Fruit fly (Drosophila melanogaster) whole organism, wandering third instar larva: ENCODE results near the gene gudu.
A peak's percentile ranks its signal among the peaks of the same experiment; 100 is the strongest.

Experiments
- Abd-B ChIP-seq: fragments of >200 bp; optimal IDR thresholded peaks from 2 replicates; lab custom pipeline; 2017; ENCODE audit warnings: missing biosample characterization, missing genetic modification characterization
- CG32264 ChIP-seq: fragments of 200-800 bp; sonication (Bioruptor generic); optimal IDR thresholded peaks from 2 replicates; lab custom pipeline; 2016; ENCODE audit warnings: missing biosample characterization, missing genetic modification characterization
- CG9705 ChIP-seq: fragments of 200-800 bp; sonication (Bioruptor generic); optimal IDR thresholded peaks from 2 replicates; lab custom pipeline; 2018; ENCODE audit warnings: missing biosample characterization, mild to moderate bottlenecking, missing genetic modification characterization
- CrebA ChIP-seq: fragments of 200-800 bp; sonication (Bioruptor generic); optimal IDR thresholded peaks from 2 replicates; lab custom pipeline; 2016; ENCODE audit warnings: missing biosample characterization, mild to moderate bottlenecking, missing genetic modification characterization, borderline replicate concordance
- Dfd ChIP-seq: fragments of >200 bp; optimal IDR thresholded peaks from 2 replicates; lab custom pipeline; 2017; ENCODE audit warnings: missing biosample characterization, missing genetic modification characterization
- Dif ChIP-seq: fragments of 200-275, 200-300 bp; sonication (Bioruptor generic); optimal IDR thresholded peaks from 2 replicates; lab custom pipeline; 2018; ENCODE audit warnings: missing biosample characterization, missing genetic modification characterization; ENCODE audit not compliant: partially characterized antibody
- GATAd ChIP-seq: sonication (Bioruptor generic); optimal IDR thresholded peaks from 2 replicates; lab custom pipeline; 2016; ENCODE audit warnings: missing biosample characterization, missing genetic modification characterization
- HLH106 ChIP-seq: fragments of 200-800 bp; optimal IDR thresholded peaks from 3 replicates; lab custom pipeline; 2019; ENCODE audit warnings: missing biosample characterization, mild to moderate bottlenecking, missing genetic modification characterization, moderate library complexity
- Hnf4 ChIP-seq: fragments of 200-800 bp; sonication (Bioruptor generic); optimal IDR thresholded peaks from 2 replicates; lab custom pipeline; 2016; ENCODE audit warnings: missing biosample characterization, mild to moderate bottlenecking, missing genetic modification characterization
- Hr78 ChIP-seq: fragments of >200 bp; optimal IDR thresholded peaks from 2 replicates; lab custom pipeline; 2017; ENCODE audit warnings: missing biosample characterization, missing genetic modification characterization
- Hr83 ChIP-seq: fragments of 200-300 bp; sonication (Bioruptor generic); optimal IDR thresholded peaks from 2 replicates; lab custom pipeline; 2016; ENCODE audit warnings: missing biosample characterization, mild to moderate bottlenecking, missing genetic modification characterization, moderate library complexity; ENCODE audit not compliant: poor library complexity, severe bottlenecking
- Jra ChIP-seq: sonication (Bioruptor generic); optimal IDR thresholded peaks from 2 replicates; lab custom pipeline; 2016; ENCODE audit warnings: missing biosample characterization, missing genetic modification characterization
- Mio ChIP-seq: sonication (Bioruptor generic); optimal IDR thresholded peaks from 2 replicates; lab custom pipeline; 2016; ENCODE audit warnings: missing biosample characterization, missing genetic modification characterization
- Myc ChIP-seq: fragments of >200 bp; optimal IDR thresholded peaks from 2 replicates; lab custom pipeline; 2017
- N ChIP-seq: fragments of >200 bp; optimal IDR thresholded peaks from 2 replicates; lab custom pipeline; 2018; ENCODE audit warnings: missing biosample characterization, missing external identifiers, missing genetic modification characterization
- OdsH ChIP-seq: fragments of 200-800 bp; sonication (Bioruptor generic); optimal IDR thresholded peaks from 2 replicates; lab custom pipeline; 2016; ENCODE audit warnings: missing biosample characterization, mild to moderate bottlenecking, missing genetic modification characterization
- Rel ChIP-seq, 2 experiments: fragments of 200-800 bp; sonication (Bioruptor generic) in 1 of 2; optimal IDR thresholded peaks; 2 replicates in 1 of 2; 3 replicates in 1 of 2; lab custom pipeline; 2016 to 2019; ENCODE audit warnings: mild to moderate bottlenecking in 2 of 2, missing biosample characterization in 2 of 2, missing genetic modification characterization in 2 of 2, moderate library complexity in 1 of 2
- Sp1 ChIP-seq: fragments of 200-800 bp; sonication (Bioruptor generic); optimal IDR thresholded peaks from 3 replicates; lab custom pipeline; 2019; ENCODE audit warnings: missing biosample characterization, mild to moderate bottlenecking, missing genetic modification characterization, moderate library complexity
- Vsx2 ChIP-seq: fragments of 200-300, 225-300 bp; sonication (Bioruptor generic); optimal IDR thresholded peaks from 2 replicates; lab custom pipeline; 2018; ENCODE audit warnings: missing biosample characterization, missing genetic modification characterization; ENCODE audit not compliant: partially characterized antibody
- br ChIP-seq: fragments of 200-800 bp; sonication (Bioruptor generic); optimal IDR thresholded peaks from 2 replicates; lab custom pipeline; 2016; ENCODE audit warnings: missing biosample characterization, missing genetic modification characterization
- brk ChIP-seq: fragments of 200-800 bp; sonication (Bioruptor generic); optimal IDR thresholded peaks from 2 replicates; lab custom pipeline; 2016; ENCODE audit warnings: missing biosample characterization, mild to moderate bottlenecking, missing genetic modification characterization
- dl ChIP-seq, 2 experiments: fragments of 175-275, 200-275 bp in 1 of 2; fragments of 200-275 bp in 1 of 2; sonication (Bioruptor generic); optimal IDR thresholded peaks; lab custom pipeline; 2018; ENCODE audit warnings: mild to moderate bottlenecking in 2 of 2, missing biosample characterization in 2 of 2, missing genetic modification characterization in 2 of 2, moderate library complexity in 2 of 2; ENCODE audit not compliant: partially characterized antibody in 2 of 2, insufficient read depth in 1 of 2
- dmrt93B ChIP-seq: fragments of 200-800 bp; sonication (Bioruptor generic); optimal IDR thresholded peaks from 2 replicates; lab custom pipeline; 2018; ENCODE audit warnings: missing biosample characterization, mild to moderate bottlenecking, missing genetic modification characterization
- dsf ChIP-seq: sonication (Bioruptor generic); optimal IDR thresholded peaks from 2 replicates; lab custom pipeline; 2016; ENCODE audit warnings: missing biosample characterization, missing genetic modification characterization, borderline replicate concordance
- ey ChIP-seq: fragments of 200-800 bp; sonication (Bioruptor generic); optimal IDR thresholded peaks from 2 replicates; lab custom pipeline; 2016; ENCODE audit warnings: missing biosample characterization, missing genetic modification characterization
- foxo ChIP-seq, 2 experiments: fragments of 200-800 bp; sonication (Bioruptor generic); optimal IDR thresholded peaks; 2 replicates in 1 of 2; 3 replicates in 1 of 2; lab custom pipeline; 2016 to 2017; ENCODE audit warnings: missing biosample characterization in 2 of 2, missing genetic modification characterization in 2 of 2
- fru ChIP-seq: fragments of 200-800 bp; sonication (Bioruptor generic); optimal IDR thresholded peaks from 3 replicates; lab custom pipeline; 2016; ENCODE audit warnings: missing biosample characterization, mild to moderate bottlenecking, missing genetic modification characterization
- h ChIP-seq: fragments of 200-800 bp; sonication (Bioruptor generic); optimal IDR thresholded peaks from 3 replicates; lab custom pipeline; 2016; ENCODE audit warnings: missing biosample characterization, mild to moderate bottlenecking, missing genetic modification characterization
- jim ChIP-seq: fragments of 175-275, 200-325 bp; sonication (Bioruptor generic); optimal IDR thresholded peaks from 2 replicates; lab custom pipeline; 2016; ENCODE audit warnings: missing biosample characterization, mild to moderate bottlenecking, missing genetic modification characterization
- lola ChIP-seq: fragments of >200 bp; optimal IDR thresholded peaks from 2 replicates; lab custom pipeline; 2017; ENCODE audit warnings: missing biosample characterization, missing genetic modification characterization
- pan ChIP-seq: fragments of >200 bp; optimal IDR thresholded peaks from 2 replicates; lab custom pipeline; 2017
- psq ChIP-seq: fragments of 200-800 bp; sonication (Bioruptor generic); optimal IDR thresholded peaks from 3 replicates; lab custom pipeline; 2017; ENCODE audit warnings: missing biosample characterization, mild to moderate bottlenecking, missing genetic modification characterization, moderate library complexity
- rgr ChIP-seq: fragments of 200-800 bp; sonication (Bioruptor generic); optimal IDR thresholded peaks from 3 replicates; lab custom pipeline; 2016; ENCODE audit warnings: missing biosample characterization, mild to moderate bottlenecking, missing genetic modification characterization
- sage ChIP-seq: fragments of 200-800 bp; sonication (Bioruptor generic); optimal IDR thresholded peaks from 2 replicates; lab custom pipeline; 2016; ENCODE audit warnings: missing biosample characterization, mild to moderate bottlenecking, missing genetic modification characterization
- sv ChIP-seq: fragments of 200-800 bp; sonication (Bioruptor generic); optimal IDR thresholded peaks from 3 replicates; lab custom pipeline; 2016; ENCODE audit warnings: missing biosample characterization, missing genetic modification characterization
- tai ChIP-seq: sonication (Bioruptor generic); optimal IDR thresholded peaks from 2 replicates; lab custom pipeline; 2016; ENCODE audit warnings: missing biosample characterization, missing genetic modification characterization
- usp ChIP-seq: fragments of >200 bp; optimal IDR thresholded peaks from 2 replicates; lab custom pipeline; 2017; ENCODE audit warnings: missing biosample characterization, missing genetic modification characterization
- woc ChIP-seq: sonication (Bioruptor generic); optimal IDR thresholded peaks from 2 replicates; lab custom pipeline; 2016; ENCODE audit warnings: missing biosample characterization, mild to moderate bottlenecking, missing genetic modification characterization

gudu gene

dm6 chr2L:7424907-7425689, 36.8 kb downstream of the gudu start:
- peak; percentile 95 for TF ChIP-seq psq
- TF ChIP-seq Hnf4 (GFP tag; lab: Kevin White, UChicago) = peak; percentile 85
- peak; percentile 72 for TF ChIP-seq tai
- TF ChIP-seq Dfd (GFP tag; lab: Kevin White, UChicago) = no peak
- TF ChIP-seq Sp1 = peak; percentile 83
- peak; percentile 25 to 72 for TF ChIP-seq dl (GFP tag; optimal IDR thresholded peaks at IDR 0.05; lab: Kevin White, UChicago; ENCODE audit: insufficient read depth in 1 of 2, partially characterized antibody in 2 of 2)
- TF ChIP-seq pan (lab: Kevin White, UChicago) = no peak
- no peak for TF ChIP-seq Abd-B (GFP tag; lab: Kevin White, UChicago)
- TF ChIP-seq br (GFP tag; lab: Kevin White, UChicago) = peak; percentile 93
- no peak for TF ChIP-seq Hr78 (GFP tag; lab: Kevin White, UChicago)
- peak; percentile 81 for TF ChIP-seq Mio (GFP tag; lab: Kevin White, UChicago)
- TF ChIP-seq Myc = no peak
- TF ChIP-seq OdsH (GFP tag; lab: Kevin White, UChicago) = peak; percentile 91
- TF ChIP-seq GATAd (GFP tag; lab: Kevin White, UChicago) = peak; percentile 2
- TF ChIP-seq sage = peak; percentile 27
- peak; percentile 92 for TF ChIP-seq h
- TF ChIP-seq fru (GFP tag; lab: Kevin White, UChicago) = peak; percentile 88
- peak; percentile 78 for TF ChIP-seq dmrt93B (GFP tag; lab: Kevin White, UChicago)
- TF ChIP-seq Rel (GFP tag; optimal IDR thresholded peaks at IDR 0.05; lab: Kevin White, UChicago) = no peak
- TF ChIP-seq Rel (tag; optimal IDR thresholded peaks at IDR 0.05; lab: Kevin White, UChicago) = peak; percentile 10
- peak; percentile 73 for TF ChIP-seq Dif
- no peak for TF ChIP-seq Vsx2 (GFP tag; lab: Kevin White, UChicago)
- peak; percentile 53 to 92 for TF ChIP-seq foxo (GFP tag; optimal IDR thresholded peaks at IDR 0.05; lab: Kevin White, UChicago)
- TF ChIP-seq dsf (GFP tag; lab: Kevin White, UChicago) = peak; percentile 80
- peak; percentile 76 for TF ChIP-seq CG32264 (GFP tag; lab: Kevin White, UChicago)
- TF ChIP-seq N = no peak
- TF ChIP-seq sv (GFP tag; lab: Kevin White, UChicago) = peak; percentile 40
- TF ChIP-seq lola = no peak
- peak; percentile 76 for TF ChIP-seq Jra (GFP tag; lab: Kevin White, UChicago)
- peak; percentile 93 for TF ChIP-seq ey
- TF ChIP-seq rgr (GFP tag; lab: Kevin White, UChicago) = peak; percentile 92
- TF ChIP-seq HLH106 (tag; lab: Kevin White, UChicago) = peak; percentile 89
- TF ChIP-seq Hr83 (GFP tag; lab: Kevin White, UChicago) = peak; percentile 69
- peak; percentile 49 for TF ChIP-seq CG9705 (GFP tag; lab: Kevin White, UChicago)
- peak; percentile 72 for TF ChIP-seq CrebA
- TF ChIP-seq jim (GFP tag; lab: Kevin White, UChicago) = no peak
- no peak for TF ChIP-seq usp (GFP tag; lab: Kevin White, UChicago)
- TF ChIP-seq brk (GFP tag; lab: Kevin White, UChicago) = peak; percentile 82
- peak; percentile 42 for TF ChIP-seq woc (GFP tag; lab: Kevin White, UChicago)

dm6 chr2L:7425690-7426056, 37.4 kb downstream of the gudu start:
- peak; percentile 53 for TF ChIP-seq Hr83 (GFP tag; lab: Kevin White, UChicago)
- no peak for TF ChIP-seq Myc
- TF ChIP-seq Dif = peak; percentile 3
